Worm (Caenorhabditis elegans): ENCODE data around the gene zif-1.
"Not testable (repeated sequence)": the region's sequence is repeated elsewhere in the genome, so short reads cannot be mapped to it uniquely, and the experiment has no call there.

Gene zif-1

ce11 chrIII:8988544-8988943, 14.0 kb upstream of the zif-1 start:
- TF ChIP-seq ama-1 (optimal IDR thresholded peaks at IDR 0.05) (no peak), scrt-1 (GFP tag; IDR thresholded peaks at IDR 0.05) (0 out of 2 replicates have a peak, but pooled peaks have one; percentile 30)

DNA sequence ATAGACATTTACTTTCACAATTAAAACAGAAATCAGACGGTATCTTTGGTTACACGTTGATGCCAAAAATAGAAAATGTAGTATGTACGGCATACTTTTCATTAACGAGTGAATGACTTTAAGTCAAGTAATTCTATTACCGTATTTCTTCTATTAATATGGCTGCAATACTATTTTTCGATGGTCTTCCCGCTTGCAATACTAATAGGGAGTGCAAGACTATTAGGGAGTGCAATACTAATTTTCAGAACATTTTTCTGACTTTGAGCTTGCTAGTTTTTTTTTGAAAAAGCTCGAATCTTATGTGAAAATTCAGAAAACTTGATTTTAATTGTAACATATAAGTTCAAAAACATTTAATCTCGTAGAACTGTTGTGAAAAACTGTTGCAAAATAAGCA, 12.8 kb upstream of the zif-1 start, which contains the start of gene R08D7.7:
R08D7.7 (plus strand) TSS at position 301 of the 400 bp plus-strand sequence.
- not testable (repeated sequence) for TF ChIP-seq tbx-11 (GFP tag; IDR thresholded peaks at IDR 0.05); ets-7 (tag; optimal IDR thresholded peaks at IDR 0.05); scrt-1 (GFP tag; IDR thresholded peaks at IDR 0.05)

ce11 chrIII:8996686-8997085, 5.9 kb upstream of the zif-1 start, which contains the start of gene skat-1:
Gene skat-1 (minus strand): TSS chrIII:8996786.
- TF ChIP-seq ets-7 (tag; optimal IDR thresholded peaks at IDR 0.05): no peak

DNA sequence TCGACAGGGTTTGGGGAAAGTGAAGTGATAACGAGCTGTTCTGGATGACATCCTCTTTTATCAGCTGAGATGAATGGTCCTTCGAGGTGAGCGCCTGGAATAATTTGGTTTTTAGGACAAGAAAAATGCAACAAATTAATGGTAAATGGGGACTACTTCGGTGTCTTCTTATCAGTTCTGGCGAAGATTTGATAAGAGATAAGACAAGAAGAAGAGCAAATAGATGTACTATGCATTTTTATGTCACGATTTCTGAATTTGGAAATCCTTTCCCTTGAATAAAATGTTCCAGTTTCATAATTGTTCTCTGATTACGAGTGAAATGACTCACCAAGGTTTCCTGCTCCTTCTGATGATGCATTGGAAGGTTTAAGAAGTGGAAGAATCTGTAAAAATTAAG, 4.8 kb upstream of the zif-1 start:
- TF ChIP-seq flt-1 (GFP tag; IDR thresholded peaks at IDR 0.05): no peak
- TF ChIP-seq ceh-13 (GFP tag; optimal IDR thresholded peaks at IDR 0.05): no peak
- TF ChIP-seq F13C5.2 (tag; optimal IDR thresholded peaks at IDR 0.05): no peak
- no peak for TF ChIP-seq scrt-1 (GFP tag; IDR thresholded peaks at IDR 0.05)
- TF ChIP-seq hnd-1 (tag; optimal IDR thresholded peaks at IDR 0.05): no peak
- no peak for TF ChIP-seq tbx-37 (GFP tag; conservative IDR thresholded peaks at IDR 0.05)
- TF ChIP-seq ama-1 (optimal IDR thresholded peaks at IDR 0.05): no peak
- no peak for TF ChIP-seq ceh-36 (tag; optimal IDR thresholded peaks at IDR 0.05)
- TF ChIP-seq hmbx-1 (tag; optimal IDR thresholded peaks at IDR 0.05): no peak
- no peak for TF ChIP-seq ets-7 (tag; optimal IDR thresholded peaks at IDR 0.05)
- no peak for TF ChIP-seq aly-1 (tag; optimal IDR thresholded peaks at IDR 0.05)
- no peak for TF ChIP-seq hmg-4 (GFP tag; optimal IDR thresholded peaks at IDR 0.05)
- TF ChIP-seq tbx-11 (GFP tag; IDR thresholded peaks at IDR 0.05): no peak
- TF ChIP-seq sea-1 (GFP tag; conservative IDR thresholded peaks at IDR 0.05): no peak
- no peak for TF ChIP-seq B0310.2 (tag; optimal IDR thresholded peaks at IDR 0.05)
- no peak for TF ChIP-seq tra-4 (tag; optimal IDR thresholded peaks at IDR 0.05)
- TF ChIP-seq pes-1 (GFP tag; IDR thresholded peaks at IDR 0.05): no peak

ce11 chrIII:8998884-8999283, 3.7 kb upstream of the zif-1 start:
- TF ChIP-seq aly-1 (tag; optimal IDR thresholded peaks at IDR 0.05) (no peak), sea-1 (GFP tag; conservative IDR thresholded peaks at IDR 0.05) (no peak), hmg-4 (GFP tag; optimal IDR thresholded peaks at IDR 0.05) (no peak), ceh-13 (GFP tag; optimal IDR thresholded peaks at IDR 0.05) (no peak), hnd-1 (tag; optimal IDR thresholded peaks at IDR 0.05) (no peak), F13C5.2 (tag; optimal IDR thresholded peaks at IDR 0.05) (no peak), ceh-36 (tag; optimal IDR thresholded peaks at IDR 0.05) (no peak), tbx-11 (GFP tag; IDR thresholded peaks at IDR 0.05) (no peak), ama-1 (optimal IDR thresholded peaks at IDR 0.05) (no peak), pes-1 (GFP tag; IDR thresholded peaks at IDR 0.05) (no peak), B0310.2 (tag; optimal IDR thresholded peaks at IDR 0.05) (no peak)

- no peak for TF ChIP-seq tbx-37 (GFP tag; conservative IDR thresholded peaks at IDR 0.05)
- TF ChIP-seq B0310.2 (tag; optimal IDR thresholded peaks at IDR 0.05): no peak
Observed at ce11 chrIII:8999508-8999907, 3.1 kb upstream of the zif-1 start, which contains the start of gene F59B2.3. Gene F59B2.3 (minus strand): TSS chrIII:8999766.

DNA sequence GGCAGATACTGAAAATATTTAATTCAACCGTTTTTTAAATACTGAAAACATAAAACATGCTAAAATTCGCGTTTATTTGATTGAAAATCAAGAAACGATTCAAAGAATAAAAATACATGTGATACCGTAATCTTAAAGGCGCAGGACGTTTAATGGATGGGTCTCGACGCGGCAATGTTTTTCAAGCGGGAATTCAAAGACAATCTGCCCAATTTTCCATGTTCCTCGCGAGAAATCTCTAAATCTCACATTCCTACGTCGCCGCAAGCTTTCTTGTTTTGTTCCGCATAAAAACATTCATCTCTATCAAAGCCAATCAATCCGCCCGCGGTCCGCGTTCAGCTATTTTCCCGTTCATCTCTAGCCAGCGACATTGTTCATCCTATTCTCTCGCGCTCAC, 1.1 kb upstream of the zif-1 start:
- TF ChIP-seq ceh-13 (GFP tag; optimal IDR thresholded peaks at IDR 0.05) (no peak), ets-7 (tag; optimal IDR thresholded peaks at IDR 0.05) (no peak), F13C5.2 (tag; optimal IDR thresholded peaks at IDR 0.05) (no peak), aly-1 (tag; optimal IDR thresholded peaks at IDR 0.05) (no peak), tra-4 (tag; optimal IDR thresholded peaks at IDR 0.05) (no peak), pes-1 (GFP tag; IDR thresholded peaks at IDR 0.05) (no peak), flt-1 (GFP tag; IDR thresholded peaks at IDR 0.05) (no peak), ama-1 (optimal IDR thresholded peaks at IDR 0.05) (no peak), hmg-4 (GFP tag; optimal IDR thresholded peaks at IDR 0.05) (no peak), ceh-36 (tag; optimal IDR thresholded peaks at IDR 0.05) (no peak), sea-1 (GFP tag; conservative IDR thresholded peaks at IDR 0.05) (no peak), tbx-11 (GFP tag; IDR thresholded peaks at IDR 0.05) (no peak), tbx-37 (GFP tag; conservative IDR thresholded peaks at IDR 0.05) (no peak), scrt-1 (GFP tag; IDR thresholded peaks at IDR 0.05) (no peak), hmbx-1 (tag; optimal IDR thresholded peaks at IDR 0.05) (no peak), hnd-1 (tag; optimal IDR thresholded peaks at IDR 0.05) (no peak), B0310.2 (tag; optimal IDR thresholded peaks at IDR 0.05) (no peak)

DNA sequence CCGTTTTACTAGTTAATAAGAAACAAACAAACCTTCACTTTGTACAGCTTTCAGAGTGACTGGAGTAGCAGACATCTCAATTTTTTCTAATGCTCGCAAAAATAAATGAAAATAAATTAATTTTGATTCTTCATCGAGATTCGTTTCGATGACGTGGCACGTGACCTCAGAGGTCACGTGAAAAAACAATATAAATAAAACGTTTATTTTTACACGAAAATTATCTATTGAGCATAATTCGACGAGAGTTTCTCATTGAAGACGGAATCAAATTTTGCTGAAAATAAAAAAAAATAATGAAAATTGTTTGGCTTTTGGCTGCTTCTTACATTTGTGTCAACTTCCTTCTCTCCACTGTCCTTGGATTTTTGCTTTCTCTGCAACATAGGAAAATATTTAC, 680 bp upstream of the zif-1 start, which contains the start of gene rpn-6.2:
rpn-6.2 (minus strand) TSS at position 101 of the 400 bp plus-strand sequence.
- TF ChIP-seq tbx-37 (GFP tag; conservative IDR thresholded peaks at IDR 0.05): no peak
- no peak for TF ChIP-seq flt-1 (GFP tag; IDR thresholded peaks at IDR 0.05)
- TF ChIP-seq hnd-1 (tag; optimal IDR thresholded peaks at IDR 0.05): no peak
- no peak for TF ChIP-seq ceh-13 (GFP tag; optimal IDR thresholded peaks at IDR 0.05)
- TF ChIP-seq B0310.2 (tag; optimal IDR thresholded peaks at IDR 0.05): no peak
- TF ChIP-seq hmg-4 (GFP tag; optimal IDR thresholded peaks at IDR 0.05): no peak
- no peak for TF ChIP-seq tra-4 (tag; optimal IDR thresholded peaks at IDR 0.05)
- no peak for TF ChIP-seq ets-7 (tag; optimal IDR thresholded peaks at IDR 0.05)
- no peak for TF ChIP-seq aly-1 (tag; optimal IDR thresholded peaks at IDR 0.05)
- no peak for TF ChIP-seq F13C5.2 (tag; optimal IDR thresholded peaks at IDR 0.05)
- no peak for TF ChIP-seq ama-1 (optimal IDR thresholded peaks at IDR 0.05)
- no peak for TF ChIP-seq sea-1 (GFP tag; conservative IDR thresholded peaks at IDR 0.05)
- no peak for TF ChIP-seq ceh-36 (tag; optimal IDR thresholded peaks at IDR 0.05)
- no peak for TF ChIP-seq scrt-1 (GFP tag; IDR thresholded peaks at IDR 0.05)
- TF ChIP-seq pes-1 (GFP tag; IDR thresholded peaks at IDR 0.05): no peak
- no peak for TF ChIP-seq tbx-11 (GFP tag; IDR thresholded peaks at IDR 0.05)
